Worm (Caenorhabditis elegans) whole organism, L1 larva: ENCODE results near the gene W02A2.9.
A peak's percentile ranks its signal among the peaks of the same experiment; 100 is the strongest.

Source experiments
- C04F5.9 ChIP-seq: sonication (generic microtip); optimal IDR thresholded peaks from 2 replicates; lab custom pipeline; 2016; ENCODE audit warnings: missing genetic modification characterization, missing compliant biosample characterization
- C34B4.2 ChIP-seq: sonication (generic microtip); optimal IDR thresholded peaks from 2 replicates; lab custom pipeline; 2017; ENCODE audit warnings: mild to moderate bottlenecking, missing genetic modification characterization, missing compliant biosample characterization
- Y116A8C.19 ChIP-seq: sonication (generic microtip); optimal IDR thresholded peaks from 2 replicates; lab custom pipeline; 2016; ENCODE audit warnings: missing compliant biosample characterization, missing genetic modification characterization, borderline replicate concordance
- aha-1 ChIP-seq: fragments of 150-350 bp; optimal IDR thresholded peaks from 2 replicates; lab custom pipeline; 2014; ENCODE audit warnings: missing biosample characterization, missing genetic modification characterization
- alr-1 ChIP-seq: fragments of 200-800 bp; sonication (Bioruptor generic); optimal IDR thresholded peaks from 2 replicates; lab custom pipeline; 2018; ENCODE audit warnings: borderline replicate concordance, mild to moderate bottlenecking, missing genetic modification characterization, missing compliant biosample characterization
- aly-2 ChIP-seq: fragments of 150-350 bp; optimal IDR thresholded peaks from 2 replicates; lab custom pipeline; 2014; ENCODE audit warnings: missing biosample characterization, missing genetic modification characterization
- ama-1 ChIP-seq: fragments of 150-350 bp; optimal IDR thresholded peaks from 2 replicates; lab custom pipeline; 2014
- ceh-90 ChIP-seq: sonication (generic microtip); optimal IDR thresholded peaks from 2 replicates; lab custom pipeline; 2016; ENCODE audit warnings: missing genetic modification characterization, missing compliant biosample characterization
- ces-1 ChIP-seq: fragments of 150-350 bp; optimal IDR thresholded peaks from 2 replicates; lab custom pipeline; 2014; ENCODE audit warnings: missing biosample characterization, missing genetic modification reagents, missing genetic modification characterization
- dpl-1 ChIP-seq, 3 experiments: fragments of 150-350 bp in 2 of 3; sonication (generic microtip) in 1 of 3; optimal IDR thresholded peaks; 2 replicates each; lab custom pipeline; 2014 to 2017; ENCODE audit warnings: missing biosample characterization in 3 of 3, missing genetic modification characterization in 3 of 3, missing genetic modification reagents in 3 of 3
- efl-1 ChIP-seq, 4 experiments: fragments of 150-350 bp; optimal IDR thresholded peaks in 3 of 4; peaks in 1 of 4; 1 replicate in 1 of 4; 2 replicates in 3 of 4; lab custom pipeline; 2014; ENCODE audit warnings: missing biosample characterization in 2 of 4, missing genetic modification characterization in 2 of 4, missing genetic modification reagents in 2 of 4
- efl-3 ChIP-seq: fragments of 200-800 bp; sonication (Bioruptor generic); optimal IDR thresholded peaks from 2 replicates; lab custom pipeline; 2018; ENCODE audit warnings: mild to moderate bottlenecking, missing genetic modification characterization, missing compliant biosample characterization
- egl-13 ChIP-seq: sonication (generic microtip); optimal IDR thresholded peaks from 2 replicates; lab custom pipeline; 2016; ENCODE audit warnings: missing genotype, missing genetic modification reagents, missing genetic modification characterization, missing compliant biosample characterization
- egl-27 ChIP-seq, 2 experiments: fragments of 150-350 bp in 1 of 2; sonication (generic microtip); optimal IDR thresholded peaks; 3 replicates each; lab custom pipeline; 2017 to 2018; ENCODE audit warnings: missing biosample characterization in 2 of 2, missing genetic modification characterization in 2 of 2, missing genetic modification reagents in 2 of 2
- elt-2 ChIP-seq: sonication (generic microtip); optimal IDR thresholded peaks from 2 replicates; lab custom pipeline; 2016; ENCODE audit warnings: missing genetic modification characterization, mild to moderate bottlenecking, inconsistent platforms, missing compliant biosample characterization, missing genetic modification reagents
- fkh-8 ChIP-seq: sonication (generic microtip); optimal IDR thresholded peaks from 2 replicates; lab custom pipeline; 2016; ENCODE audit warnings: mild to moderate bottlenecking, missing genetic modification characterization, missing compliant biosample characterization
- fos-1 ChIP-seq: fragments of 150-350 bp; optimal IDR thresholded peaks from 2 replicates; lab custom pipeline; 2014; ENCODE audit warnings: missing biosample characterization, missing genetic modification characterization
- hlh-17 ChIP-seq: fragments of 200-800 bp; sonication (Bioruptor generic); optimal IDR thresholded peaks from 2 replicates; lab custom pipeline; 2018; ENCODE audit warnings: missing genetic modification characterization, mild to moderate bottlenecking, missing compliant biosample characterization, moderate library complexity, borderline replicate concordance
- hlh-4 ChIP-seq: sonication (generic microtip); optimal IDR thresholded peaks from 2 replicates; lab custom pipeline; 2016; ENCODE audit warnings: mild to moderate bottlenecking, missing genetic modification characterization, missing compliant biosample characterization
- hpl-2 ChIP-seq: fragments of 150-350 bp; optimal IDR thresholded peaks from 2 replicates; lab custom pipeline; 2014; ENCODE audit warnings: missing biosample characterization, missing genetic modification reagents, missing genetic modification characterization
- jun-1 ChIP-seq: fragments of 150-350 bp; optimal IDR thresholded peaks from 2 replicates; lab custom pipeline; 2014; ENCODE audit warnings: missing biosample characterization, missing genetic modification reagents, missing genetic modification characterization
- lin-14 ChIP-seq: fragments of 200-800 bp; sonication (Bioruptor generic); optimal IDR thresholded peaks from 2 replicates; lab custom pipeline; 2018; ENCODE audit warnings: mild to moderate bottlenecking, missing genetic modification characterization, moderate library complexity, missing compliant biosample characterization
- lin-35 ChIP-seq, 2 experiments: fragments of 150-350 bp; optimal IDR thresholded peaks; 2 replicates each; lab custom pipeline; 2014; ENCODE audit warnings: missing biosample characterization in 2 of 2, missing genetic modification characterization in 2 of 2, missing genetic modification reagents in 2 of 2
- lir-3 ChIP-seq: sonication (generic microtip); optimal IDR thresholded peaks from 2 replicates; lab custom pipeline; 2016; ENCODE audit warnings: mild to moderate bottlenecking, missing genetic modification characterization, moderate library complexity, missing compliant biosample characterization; ENCODE audit not compliant: poor library complexity
- lsy-2 ChIP-seq, 2 experiments: fragments of 150-350 bp; optimal IDR thresholded peaks; 2 replicates each; lab custom pipeline; 2014; ENCODE audit warnings: missing biosample characterization in 2 of 2, missing genetic modification characterization in 2 of 2
- mdl-1 ChIP-seq, 2 experiments: fragments of 150-350 bp; optimal IDR thresholded peaks; 2 replicates each; lab custom pipeline; 2014 to 2017; ENCODE audit warnings: missing biosample characterization in 2 of 2, missing genetic modification characterization in 2 of 2, inconsistent platforms in 1 of 2
- mef-2 ChIP-seq: fragments of 150-350 bp; optimal IDR thresholded peaks from 2 replicates; lab custom pipeline; 2014; ENCODE audit warnings: missing biosample characterization, missing genetic modification characterization
- mep-1 ChIP-seq: fragments of 150-350 bp; optimal IDR thresholded peaks from 2 replicates; lab custom pipeline; 2014; ENCODE audit warnings: missing biosample characterization, missing genetic modification characterization
- nhr-19 ChIP-seq: fragments of 200-800 bp; sonication (Bioruptor generic); conservative IDR thresholded peaks from 2 replicates; pipeline ENCODE4 v1.3.6; 2022; ENCODE audit warnings: missing genetic modification characterization, missing compliant biosample characterization
- nhr-20 ChIP-seq: sonication (generic microtip); optimal IDR thresholded peaks from 2 replicates; lab custom pipeline; 2016; ENCODE audit warnings: mild to moderate bottlenecking, missing genetic modification characterization, missing compliant biosample characterization
- nhr-47 ChIP-seq: sonication (generic microtip); optimal IDR thresholded peaks from 2 replicates; lab custom pipeline; 2016; ENCODE audit warnings: mild to moderate bottlenecking, missing genetic modification characterization, moderate library complexity, missing compliant biosample characterization
- nhr-76 ChIP-seq: sonication (generic microtip); optimal IDR thresholded peaks from 2 replicates; lab custom pipeline; 2017; ENCODE audit warnings: missing biosample characterization, missing genetic modification characterization
- nhr-77 ChIP-seq: fragments of 150-350 bp; optimal IDR thresholded peaks from 2 replicates; lab custom pipeline; 2014; ENCODE audit warnings: missing biosample characterization, missing genetic modification characterization
- nhr-85 ChIP-seq: sonication (generic microtip); peaks from one replicate; lab custom pipeline; 2016; ENCODE audit warnings: missing genetic modification characterization, inconsistent platforms, missing compliant biosample characterization
- nhr-90 ChIP-seq: sonication (generic microtip); optimal IDR thresholded peaks from 2 replicates; lab custom pipeline; 2016; ENCODE audit warnings: mild to moderate bottlenecking, missing genetic modification characterization, missing compliant biosample characterization; ENCODE audit not compliant: poor library complexity
- pag-3 ChIP-seq: sonication (generic microtip); optimal IDR thresholded peaks from 2 replicates; lab custom pipeline; 2017; ENCODE audit warnings: missing genetic modification characterization, mild to moderate bottlenecking, missing compliant biosample characterization, antibody characterized with exemption, borderline replicate concordance; ENCODE audit not compliant: insufficient read depth
- pqm-1 ChIP-seq: sonication (generic microtip); optimal IDR thresholded peaks from 3 replicates; lab custom pipeline; 2017; ENCODE audit warnings: missing biosample characterization, missing genetic modification characterization
- rnt-1 ChIP-seq: sonication (generic microtip); optimal IDR thresholded peaks from 2 replicates; lab custom pipeline; 2016; ENCODE audit warnings: mild to moderate bottlenecking, missing genetic modification characterization, moderate library complexity, missing compliant biosample characterization
- snpc-4 ChIP-seq: fragments of 150-350 bp; optimal IDR thresholded peaks from 2 replicates; lab custom pipeline; 2014; ENCODE audit warnings: missing biosample characterization, missing genetic modification characterization
- sptf-1 ChIP-seq: fragments of 150-350 bp; optimal IDR thresholded peaks from 2 replicates; lab custom pipeline; 2014; ENCODE audit warnings: missing biosample characterization, missing genetic modification characterization
- sup-37 ChIP-seq: fragments of 200-800 bp; sonication (Bioruptor generic); optimal IDR thresholded peaks from 2 replicates; lab custom pipeline; 2018; ENCODE audit warnings: mild to moderate bottlenecking, missing genetic modification characterization, missing compliant biosample characterization
- tlp-1 ChIP-seq: fragments of 150-350 bp; optimal IDR thresholded peaks from 2 replicates; lab custom pipeline; 2014; ENCODE audit warnings: missing biosample characterization, missing genetic modification characterization
- unc-130 ChIP-seq: fragments of 150-350 bp; optimal IDR thresholded peaks from 2 replicates; lab custom pipeline; 2017; ENCODE audit warnings: missing biosample characterization, missing genetic modification characterization, inconsistent platforms
- unc-86 ChIP-seq: sonication (generic microtip); optimal IDR thresholded peaks from 2 replicates; lab custom pipeline; 2016; ENCODE audit warnings: missing genetic modification characterization, missing compliant biosample characterization
- unc-98 ChIP-seq: fragments of 200-800 bp; sonication (Bioruptor generic); IDR thresholded peaks from 2 replicates; pipeline ENCODE4 v1.3.6; 2022; ENCODE audit warnings: missing genetic modification characterization, missing compliant biosample characterization
- xbp-1 ChIP-seq: sonication (generic microtip); optimal IDR thresholded peaks from 2 replicates; lab custom pipeline; 2016; ENCODE audit warnings: missing genetic modification characterization, missing compliant biosample characterization
- ztf-11 ChIP-seq, 2 experiments: sonication (generic microtip); optimal IDR thresholded peaks; 2 replicates each; lab custom pipeline; 2016 to 2017; ENCODE audit warnings: missing genetic modification characterization in 2 of 2, missing biosample characterization in 1 of 2, missing compliant biosample characterization in 1 of 2
- ztf-4 ChIP-seq: fragments of 150-350 bp; optimal IDR thresholded peaks from 2 replicates; lab custom pipeline; 2014; ENCODE audit warnings: missing biosample characterization, missing genetic modification characterization

Gene W02A2.9

ce11 chrIV:13347232-13347715, at the start of gene W02A2.9:
Gene W02A2.9 (plus strand): TSS chrIV:13347665.
- no peak for TF ChIP-seq hpl-2 (GFP tag; lab: Kevin White, UChicago)
- no peak for TF ChIP-seq hlh-4
- TF ChIP-seq nhr-20 (tag; lab: Kevin White, UChicago), result peak; percentile 19
- peak; percentile 95 for TF ChIP-seq elt-2 (tag; lab: Kevin White, UChicago)
- peak; percentile 6 for TF ChIP-seq nhr-90 (tag; lab: Kevin White, UChicago)
- TF ChIP-seq fkh-8 (tag; lab: Kevin White, UChicago), result no peak
- no peak for TF ChIP-seq ces-1
- peak; percentile 57 for TF ChIP-seq jun-1 (tag; lab: Kevin White, UChicago)
- peak in 1 of 2 experiments; percentile 22 for TF ChIP-seq lin-35 (GFP tag; optimal IDR thresholded peaks at IDR 0.05; lab: Kevin White, UChicago)
- TF ChIP-seq ceh-90 (tag; lab: Kevin White, UChicago), result no peak
- TF ChIP-seq tlp-1 (tag; lab: Kevin White, UChicago), result peak; percentile 30
- no peak for TF ChIP-seq nhr-85 (tag; lab: Kevin White, UChicago)
- no peak for TF ChIP-seq efl-1 (optimal IDR thresholded peaks at IDR 0.05; lab: Kevin White, UChicago)
- TF ChIP-seq efl-1 (GFP tag; optimal IDR thresholded peaks at IDR 0.05 in 1 of 2; lab: Kevin White, UChicago), result peak in 1 of 2 experiments; percentile 56

- no peak for TF ChIP-seq sptf-1 (tag; lab: Kevin White, UChicago)
- peak; percentile 80 to 82 for TF ChIP-seq efl-1 (optimal IDR thresholded peaks at IDR 0.05; lab: Kevin White, UChicago)
- peak; percentile 73 to 97 for TF ChIP-seq efl-1 (GFP tag; optimal IDR thresholded peaks at IDR 0.05 in 1 of 2; lab: Kevin White, UChicago)
- TF ChIP-seq aly-2 (tag; lab: Kevin White, UChicago), result peak; percentile 41
- TF ChIP-seq egl-13 (tag; lab: Kevin White, UChicago), result peak; percentile 60
- TF ChIP-seq pag-3, result no peak
- TF ChIP-seq nhr-20 (tag; lab: Kevin White, UChicago), result peak; percentile 81
- TF ChIP-seq sup-37, result no peak
- peak; percentile 18 for TF ChIP-seq ama-1 (lab: Kevin White, UChicago)
- no peak for TF ChIP-seq egl-27 (tag; optimal IDR thresholded peaks at IDR 0.05; lab: Kevin White, UChicago)
- TF ChIP-seq lir-3 (tag; lab: Kevin White, UChicago), result peak; percentile 50
- TF ChIP-seq xbp-1 (tag; lab: Kevin White, UChicago), result peak; percentile 84
- TF ChIP-seq dpl-1 (GFP tag; optimal IDR thresholded peaks at IDR 0.05; lab: Kevin White, UChicago), result peak; percentile 62 to 78 (median 77)
- no peak for TF ChIP-seq mep-1
- TF ChIP-seq fos-1, result peak; percentile 51
- TF ChIP-seq lin-14 (GFP tag; lab: Kevin White, UChicago), result peak; percentile 86
- no peak for TF ChIP-seq alr-1 (tag; lab: Kevin White, UChicago)
- TF ChIP-seq hlh-17, result no peak
- TF ChIP-seq ztf-4 (tag; lab: Kevin White, UChicago), result no peak
- TF ChIP-seq unc-86 (tag; lab: Kevin White, UChicago), result peak; percentile 80
- TF ChIP-seq ces-1, result no peak
- no peak for TF ChIP-seq C34B4.2 (tag; lab: Kevin White, UChicago)
- TF ChIP-seq mdl-1 (tag; optimal IDR thresholded peaks at IDR 0.05; lab: Kevin White, UChicago), result peak in 1 of 2 experiments; percentile 68
- TF ChIP-seq unc-98 (GFP tag; lab: Robert Waterston, UW), result no peak
- peak; percentile 80 for TF ChIP-seq nhr-19 (GFP tag; lab: Robert Waterston, UW)
- peak; percentile 42 for TF ChIP-seq unc-130
- TF ChIP-seq Y116A8C.19 (tag; lab: Kevin White, UChicago), result no peak
- peak; percentile 83 for TF ChIP-seq fkh-8 (tag; lab: Kevin White, UChicago)
- peak; percentile 85 for TF ChIP-seq lsy-2 (tag; optimal IDR thresholded peaks at IDR 0.05; lab: Kevin White, UChicago)
- TF ChIP-seq snpc-4, result peak; percentile 69
- peak in 1 of 2 experiments; percentile 60 for TF ChIP-seq ztf-11 (tag; optimal IDR thresholded peaks at IDR 0.05; lab: Kevin White, UChicago)
- TF ChIP-seq efl-3, result no peak
- peak; percentile 89 for TF ChIP-seq rnt-1 (tag; lab: Kevin White, UChicago)
- TF ChIP-seq elt-2 (tag; lab: Kevin White, UChicago), result peak; percentile 45
- peak; percentile 63 for TF ChIP-seq nhr-77 (tag; lab: Kevin White, UChicago)
- no peak for TF ChIP-seq pqm-1 (tag; lab: Kevin White, UChicago)
- TF ChIP-seq hpl-2 (GFP tag; lab: Kevin White, UChicago), result peak; percentile 18
- no peak for TF ChIP-seq nhr-76 (tag; lab: Kevin White, UChicago)
- TF ChIP-seq aha-1 (tag; lab: Kevin White, UChicago), result no peak
- peak; percentile 8 for TF ChIP-seq mef-2 (tag; lab: Kevin White, UChicago)
- peak; percentile 46 for TF ChIP-seq C04F5.9 (tag; lab: Kevin White, UChicago)
- TF ChIP-seq nhr-47 (tag; lab: Kevin White, UChicago), result peak; percentile 92
These were observed 49.7 kb upstream of the W02A2.9 start, which contains the start of the genes Y67H2A.2 and micu-1 for ce11 chrIV:13297746-13298145. Gene Y67H2A.2 (minus strand): TSS chrIV:13297819. Gene micu-1 (plus strand): TSS chrIV:13297926.
